Worm (Caenorhabditis elegans): Measurements from ENCODE around the gene ntl-2.

DNA sequence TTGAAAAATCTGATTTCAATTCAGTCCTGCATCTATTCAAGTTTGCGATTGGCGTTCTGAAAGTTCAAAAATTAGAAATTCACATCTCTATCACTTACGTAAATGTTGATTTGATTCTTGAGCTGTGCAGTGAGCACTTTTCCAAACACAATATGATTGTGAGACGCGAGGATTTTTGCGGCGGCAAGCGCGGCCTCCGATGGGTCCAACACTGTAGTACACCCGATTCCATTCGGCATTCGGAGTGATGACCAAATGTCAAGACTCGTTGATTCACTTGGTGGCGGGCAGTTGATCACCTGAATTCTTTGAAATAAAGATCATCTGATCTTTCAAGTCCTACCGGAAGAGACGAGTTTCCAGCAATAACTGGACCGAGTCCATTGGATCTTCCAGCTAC is 6.5 kb downstream of the ntl-2 start:
- TF ChIP-seq nhr-111 (GFP tag; optimal IDR thresholded peaks at IDR 0.05), result no peak
- no peak for TF ChIP-seq mdl-1 (tag; optimal IDR thresholded peaks at IDR 0.05)
- TF ChIP-seq ceh-28 (tag; optimal IDR thresholded peaks at IDR 0.05), result no peak
- no peak for TF ChIP-seq set-16 (GFP tag; IDR thresholded peaks at IDR 0.05)
- TF ChIP-seq F49E8.2 (tag; optimal IDR thresholded peaks at IDR 0.05; ENCODE audit: borderline replicate concordance), result no peak
- no peak for TF ChIP-seq lin-13 (GFP tag; optimal IDR thresholded peaks at IDR 0.05)
- no peak for TF ChIP-seq R02D3.7 (tag; optimal IDR thresholded peaks at IDR 0.05)
